Worm (Caenorhabditis elegans) whole organism, L1 larva: Measurements from ENCODE around the gene sel-2.

ENCODE experiments used
- C16A3.4 ChIP-seq: fragments of 150-350 bp; optimal IDR thresholded peaks from 2 replicates; lab custom pipeline; 2014; ENCODE audit warnings: missing biosample characterization, missing genetic modification characterization
- F16B12.6 ChIP-seq: fragments of 150-350 bp; optimal IDR thresholded peaks from 2 replicates; lab custom pipeline; 2014; ENCODE audit warnings: missing biosample characterization, missing genetic modification characterization
- Y116A8C.19 ChIP-seq: sonication (generic microtip); optimal IDR thresholded peaks from 2 replicates; lab custom pipeline; 2016; ENCODE audit warnings: missing compliant biosample characterization, missing genetic modification characterization, borderline replicate concordance
- alr-1 ChIP-seq: fragments of 200-800 bp; sonication (Bioruptor generic); optimal IDR thresholded peaks from 2 replicates; lab custom pipeline; 2018; ENCODE audit warnings: borderline replicate concordance, mild to moderate bottlenecking, missing genetic modification characterization, missing compliant biosample characterization
- ama-1 ChIP-seq: fragments of 150-350 bp; optimal IDR thresholded peaks from 2 replicates; lab custom pipeline; 2014
- blmp-1 ChIP-seq: fragments of 150-350 bp; optimal IDR thresholded peaks from 2 replicates; lab custom pipeline; 2014; ENCODE audit warnings: missing biosample characterization, missing genetic modification characterization
- ceh-63 ChIP-seq: fragments of 200-800 bp; sonication (Bioruptor generic); optimal IDR thresholded peaks from 2 replicates; lab custom pipeline; 2018; ENCODE audit warnings: mild to moderate bottlenecking, missing genetic modification characterization, missing compliant biosample characterization
- ceh-82 ChIP-seq, 3 experiments: fragments of 150-350 bp in 1 of 3; sonication (generic microtip) in 2 of 3; optimal IDR thresholded peaks; 2 replicates each; lab custom pipeline; 2014 to 2017; ENCODE audit warnings: missing biosample characterization in 3 of 3, missing genetic modification characterization in 3 of 3
- ceh-88 ChIP-seq: fragments of 200-800 bp; sonication (Bioruptor generic); IDR thresholded peaks from 2 replicates; pipeline ENCODE4 v1.3.6; 2022; ENCODE audit warnings: missing genetic modification characterization, missing compliant biosample characterization
- ces-1 ChIP-seq: fragments of 150-350 bp; optimal IDR thresholded peaks from 2 replicates; lab custom pipeline; 2014; ENCODE audit warnings: missing biosample characterization, missing genetic modification reagents, missing genetic modification characterization
- dpl-1 ChIP-seq, 3 experiments: fragments of 150-350 bp in 2 of 3; sonication (generic microtip) in 1 of 3; optimal IDR thresholded peaks; 2 replicates each; lab custom pipeline; 2014 to 2017; ENCODE audit warnings: missing biosample characterization in 3 of 3, missing genetic modification characterization in 3 of 3, missing genetic modification reagents in 3 of 3
- dsc-1 ChIP-seq: sonication (generic microtip); optimal IDR thresholded peaks from 2 replicates; lab custom pipeline; 2016; ENCODE audit warnings: mild to moderate bottlenecking, missing genetic modification characterization, missing compliant biosample characterization
- efl-1 ChIP-seq, 4 experiments: fragments of 150-350 bp; optimal IDR thresholded peaks in 3 of 4; peaks in 1 of 4; 1 replicate in 1 of 4; 2 replicates in 3 of 4; lab custom pipeline; 2014; ENCODE audit warnings: missing biosample characterization in 2 of 4, missing genetic modification characterization in 2 of 4, missing genetic modification reagents in 2 of 4
- efl-3 ChIP-seq: fragments of 200-800 bp; sonication (Bioruptor generic); optimal IDR thresholded peaks from 2 replicates; lab custom pipeline; 2018; ENCODE audit warnings: mild to moderate bottlenecking, missing genetic modification characterization, missing compliant biosample characterization
- egl-13 ChIP-seq: sonication (generic microtip); optimal IDR thresholded peaks from 2 replicates; lab custom pipeline; 2016; ENCODE audit warnings: missing genotype, missing genetic modification reagents, missing genetic modification characterization, missing compliant biosample characterization
- elt-3 ChIP-seq, 6 experiments: fragments of 150-350 bp in 1 of 6; sonication (generic microtip); optimal IDR thresholded peaks; 2 replicates each; lab custom pipeline; 2017 to 2018; ENCODE audit warnings: missing biosample characterization in 6 of 6, missing genetic modification characterization in 6 of 6, inconsistent platforms in 1 of 6
- ets-5 ChIP-seq: fragments of 200-800 bp; sonication (Bioruptor generic); IDR thresholded peaks from 2 replicates; pipeline ENCODE4 v1.3.6; 2022; ENCODE audit warnings: missing genetic modification characterization, missing compliant biosample characterization
- fkh-10 ChIP-seq: sonication (generic microtip); optimal IDR thresholded peaks from 2 replicates; lab custom pipeline; 2017; ENCODE audit warnings: missing biosample characterization, missing genetic modification reagents, missing genetic modification characterization
- fkh-4 ChIP-seq: sonication (generic microtip); optimal IDR thresholded peaks from 2 replicates; lab custom pipeline; 2016; ENCODE audit warnings: missing compliant biosample characterization, missing genetic modification characterization, borderline replicate concordance
- fos-1 ChIP-seq: fragments of 150-350 bp; optimal IDR thresholded peaks from 2 replicates; lab custom pipeline; 2014; ENCODE audit warnings: missing biosample characterization, missing genetic modification characterization
- hlh-17 ChIP-seq: fragments of 200-800 bp; sonication (Bioruptor generic); optimal IDR thresholded peaks from 2 replicates; lab custom pipeline; 2018; ENCODE audit warnings: missing genetic modification characterization, mild to moderate bottlenecking, missing compliant biosample characterization, moderate library complexity, borderline replicate concordance
- irx-1 ChIP-seq: sonication (generic microtip); optimal IDR thresholded peaks from 2 replicates; lab custom pipeline; 2016; ENCODE audit warnings: missing genetic modification characterization, missing compliant biosample characterization
- lin-14 ChIP-seq: fragments of 200-800 bp; sonication (Bioruptor generic); optimal IDR thresholded peaks from 2 replicates; lab custom pipeline; 2018; ENCODE audit warnings: mild to moderate bottlenecking, missing genetic modification characterization, moderate library complexity, missing compliant biosample characterization
- lin-15B ChIP-seq: fragments of 150-350 bp; sonication (generic microtip); optimal IDR thresholded peaks from 3 replicates; lab custom pipeline; 2014; ENCODE audit warnings: missing biosample characterization, missing genetic modification characterization
- lin-35 ChIP-seq, 2 experiments: fragments of 150-350 bp; optimal IDR thresholded peaks; 2 replicates each; lab custom pipeline; 2014; ENCODE audit warnings: missing biosample characterization in 2 of 2, missing genetic modification characterization in 2 of 2, missing genetic modification reagents in 2 of 2
- lir-3 ChIP-seq: sonication (generic microtip); optimal IDR thresholded peaks from 2 replicates; lab custom pipeline; 2016; ENCODE audit warnings: mild to moderate bottlenecking, missing genetic modification characterization, moderate library complexity, missing compliant biosample characterization; ENCODE audit not compliant: poor library complexity
- lsy-2 ChIP-seq, 2 experiments: fragments of 150-350 bp; optimal IDR thresholded peaks; 2 replicates each; lab custom pipeline; 2014; ENCODE audit warnings: missing biosample characterization in 2 of 2, missing genetic modification characterization in 2 of 2
- mef-2 ChIP-seq: fragments of 150-350 bp; optimal IDR thresholded peaks from 2 replicates; lab custom pipeline; 2014; ENCODE audit warnings: missing biosample characterization, missing genetic modification characterization
- mep-1 ChIP-seq: fragments of 150-350 bp; optimal IDR thresholded peaks from 2 replicates; lab custom pipeline; 2014; ENCODE audit warnings: missing biosample characterization, missing genetic modification characterization
- nhr-11 ChIP-seq: fragments of 150-350 bp; optimal IDR thresholded peaks from 2 replicates; lab custom pipeline; 2014; ENCODE audit warnings: missing biosample characterization, missing genetic modification characterization
- nhr-19 ChIP-seq: fragments of 200-800 bp; sonication (Bioruptor generic); conservative IDR thresholded peaks from 2 replicates; pipeline ENCODE4 v1.3.6; 2022; ENCODE audit warnings: missing genetic modification characterization, missing compliant biosample characterization
- nhr-20 ChIP-seq: sonication (generic microtip); optimal IDR thresholded peaks from 2 replicates; lab custom pipeline; 2016; ENCODE audit warnings: mild to moderate bottlenecking, missing genetic modification characterization, missing compliant biosample characterization
- nhr-47 ChIP-seq: sonication (generic microtip); optimal IDR thresholded peaks from 2 replicates; lab custom pipeline; 2016; ENCODE audit warnings: mild to moderate bottlenecking, missing genetic modification characterization, moderate library complexity, missing compliant biosample characterization
- nhr-71 ChIP-seq: sonication (generic microtip); optimal IDR thresholded peaks from 2 replicates; lab custom pipeline; 2016; ENCODE audit warnings: mild to moderate bottlenecking, missing genetic modification characterization, moderate library complexity, missing compliant biosample characterization
- nhr-76 ChIP-seq: sonication (generic microtip); optimal IDR thresholded peaks from 2 replicates; lab custom pipeline; 2017; ENCODE audit warnings: missing biosample characterization, missing genetic modification characterization
- rnt-1 ChIP-seq: sonication (generic microtip); optimal IDR thresholded peaks from 2 replicates; lab custom pipeline; 2016; ENCODE audit warnings: mild to moderate bottlenecking, missing genetic modification characterization, moderate library complexity, missing compliant biosample characterization
- skn-1 ChIP-seq: fragments of 150-350 bp; optimal IDR thresholded peaks from 2 replicates; lab custom pipeline; 2014; ENCODE audit warnings: missing biosample characterization, missing genetic modification characterization
- snu-23 ChIP-seq: sonication (generic microtip); optimal IDR thresholded peaks from 2 replicates; lab custom pipeline; 2016; ENCODE audit warnings: missing genetic modification characterization, missing compliant biosample characterization
- sox-4 ChIP-seq: sonication (generic microtip); optimal IDR thresholded peaks from 2 replicates; lab custom pipeline; 2016; ENCODE audit warnings: missing genetic modification characterization, missing compliant biosample characterization
- sptf-1 ChIP-seq: fragments of 150-350 bp; optimal IDR thresholded peaks from 2 replicates; lab custom pipeline; 2014; ENCODE audit warnings: missing biosample characterization, missing genetic modification characterization
- tbx-2 ChIP-seq: sonication (generic microtip); optimal IDR thresholded peaks from 2 replicates; lab custom pipeline; 2016; ENCODE audit warnings: missing genetic modification characterization, missing compliant biosample characterization
- unc-62 ChIP-seq: fragments of 150-350 bp; optimal IDR thresholded peaks from 2 replicates; lab custom pipeline; 2014; ENCODE audit warnings: missing biosample characterization, missing genetic modification reagents, missing genetic modification characterization
- xbp-1 ChIP-seq: sonication (generic microtip); optimal IDR thresholded peaks from 2 replicates; lab custom pipeline; 2016; ENCODE audit warnings: missing genetic modification characterization, missing compliant biosample characterization
- zip-4 ChIP-seq: fragments of 200-800 bp; sonication (Bioruptor generic); optimal IDR thresholded peaks from 2 replicates; lab custom pipeline; 2018; ENCODE audit warnings: mild to moderate bottlenecking, missing genetic modification characterization, moderate library complexity, missing compliant biosample characterization
- ztf-4 ChIP-seq: fragments of 150-350 bp; optimal IDR thresholded peaks from 2 replicates; lab custom pipeline; 2014; ENCODE audit warnings: missing biosample characterization, missing genetic modification characterization

Gene sel-2

DNA sequence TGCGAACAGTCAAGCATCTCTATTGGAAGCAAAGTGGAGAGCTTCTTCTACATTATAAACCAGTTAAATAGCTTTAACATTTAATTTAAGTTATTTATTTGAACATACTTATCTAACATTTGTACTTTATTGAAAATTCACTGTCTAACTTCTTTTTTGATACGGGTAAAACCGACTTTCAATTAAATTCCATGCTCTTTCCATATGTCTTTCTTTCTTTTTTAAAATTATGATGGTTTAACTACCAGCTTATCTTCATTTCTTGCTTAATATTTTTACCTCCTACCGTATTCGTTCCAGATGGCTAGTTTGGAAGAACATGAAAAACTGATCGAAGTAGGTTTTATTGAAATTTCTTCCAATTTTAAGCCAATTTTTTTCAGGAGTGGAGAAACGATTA is 30.7 kb downstream of the sel-2 start, which contains the start of gene F35G12.12:
TSS of gene F35G12.12 (plus strand) at position 301 of the 400 bp plus-strand sequence.
- TF ChIP-seq alr-1 (tag; lab: Kevin White, UChicago) (no peak), ets-5 (GFP tag; lab: Robert Waterston, UW) (no peak), ceh-88 (no peak), egl-13 (tag; lab: Kevin White, UChicago) (no peak), mef-2 (tag; lab: Kevin White, UChicago) (no peak), lin-14 (GFP tag; lab: Kevin White, UChicago) (no peak), nhr-11 (tag; lab: Kevin White, UChicago) (no peak), nhr-20 (tag; lab: Kevin White, UChicago) (no peak), nhr-19 (no peak), ztf-4 (tag; lab: Kevin White, UChicago) (no peak), lin-35 (GFP tag; optimal IDR thresholded peaks at IDR 0.05; lab: Kevin White, UChicago) (no peak), Y116A8C.19 (tag; lab: Kevin White, UChicago) (no peak), fos-1 (tag; lab: Kevin White, UChicago) (no peak), efl-1 (optimal IDR thresholded peaks at IDR 0.05; lab: Kevin White, UChicago) (no peak), efl-1 (GFP tag; optimal IDR thresholded peaks at IDR 0.05 in 1 of 2; lab: Kevin White, UChicago) (no peak)

DNA sequence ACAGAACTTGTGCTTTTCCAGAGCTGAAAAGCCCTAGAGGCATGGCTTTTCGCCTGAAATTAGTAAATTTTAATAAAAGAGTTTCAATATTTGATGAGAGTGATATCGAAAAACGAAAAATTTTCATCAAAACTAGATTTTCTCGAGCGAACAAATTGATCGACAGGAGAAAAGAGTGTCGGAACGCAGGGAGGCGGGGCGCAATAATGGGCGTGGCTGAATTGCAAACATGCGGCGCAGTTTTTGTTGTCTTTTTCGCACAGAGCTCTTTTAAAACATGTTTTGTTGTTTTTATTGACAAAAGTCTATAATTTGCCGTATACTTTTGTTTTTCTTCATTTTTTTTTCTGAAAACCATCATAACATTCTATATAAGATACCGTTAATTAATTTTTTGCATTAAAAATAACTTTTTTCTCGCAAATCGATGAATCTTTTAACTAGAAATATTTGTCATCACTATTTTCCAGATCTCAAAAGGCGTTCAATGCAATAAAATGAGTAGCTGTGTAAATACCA is 33.7 kb downstream of the sel-2 start, which contains the start of the genes sel-5 and wdr-48:
TSS of gene sel-5 (minus strand) at position 53 of the 519 bp plus-strand sequence.
TSS of gene wdr-48 (plus strand) at position 469 of the 519 bp plus-strand sequence.
- TF ChIP-seq nhr-47 (tag; lab: Kevin White, UChicago) = peak; percentile 39
- TF ChIP-seq fkh-10 = no peak
- peak; percentile 53 to 59 for TF ChIP-seq lsy-2 (tag; optimal IDR thresholded peaks at IDR 0.05; lab: Kevin White, UChicago)
- TF ChIP-seq xbp-1 (tag; lab: Kevin White, UChicago) = peak; percentile 20
- peak; percentile 19 to 40 for TF ChIP-seq efl-1 (optimal IDR thresholded peaks at IDR 0.05; lab: Kevin White, UChicago)
- peak; percentile 60 to 95 for TF ChIP-seq efl-1 (GFP tag; optimal IDR thresholded peaks at IDR 0.05 in 1 of 2; lab: Kevin White, UChicago)
- TF ChIP-seq nhr-20 (tag; lab: Kevin White, UChicago) = peak; percentile 36
- TF ChIP-seq sptf-1 (tag; lab: Kevin White, UChicago) = no peak
- peak; percentile 35 for TF ChIP-seq snu-23 (GFP tag; lab: Kevin White, UChicago)
- TF ChIP-seq lin-35 (GFP tag; optimal IDR thresholded peaks at IDR 0.05; lab: Kevin White, UChicago) = peak; percentile 25 to 53
- TF ChIP-seq dpl-1 (GFP tag; optimal IDR thresholded peaks at IDR 0.05; lab: Kevin White, UChicago) = peak; percentile 39 to 62 (median 43)
- TF ChIP-seq skn-1 (tag; lab: Kevin White, UChicago) = peak; percentile 55
- TF ChIP-seq dsc-1 = no peak
- TF ChIP-seq elt-3 (tag; optimal IDR thresholded peaks at IDR 0.05; lab: Kevin White, UChicago) = peak in 1 of 6 experiments; percentile 23
- peak; percentile 39 for TF ChIP-seq rnt-1 (tag; lab: Kevin White, UChicago)
- no peak for TF ChIP-seq nhr-76 (tag; lab: Kevin White, UChicago)
- peak; percentile 33 for TF ChIP-seq nhr-71 (tag; lab: Kevin White, UChicago)
- TF ChIP-seq mep-1 (tag; lab: Kevin White, UChicago) = peak; percentile 37
- peak; percentile 60 for TF ChIP-seq blmp-1
- TF ChIP-seq C16A3.4 (tag; lab: Kevin White, UChicago) = peak; percentile 12
- peak; percentile 42 for TF ChIP-seq F16B12.6 (tag; lab: Kevin White, UChicago)
- no peak for TF ChIP-seq hlh-17 (GFP tag; lab: Kevin White, UChicago)
- peak in 1 of 3 experiments; percentile 18 for TF ChIP-seq ceh-82 (tag; optimal IDR thresholded peaks at IDR 0.05; lab: Kevin White, UChicago)

DNA sequence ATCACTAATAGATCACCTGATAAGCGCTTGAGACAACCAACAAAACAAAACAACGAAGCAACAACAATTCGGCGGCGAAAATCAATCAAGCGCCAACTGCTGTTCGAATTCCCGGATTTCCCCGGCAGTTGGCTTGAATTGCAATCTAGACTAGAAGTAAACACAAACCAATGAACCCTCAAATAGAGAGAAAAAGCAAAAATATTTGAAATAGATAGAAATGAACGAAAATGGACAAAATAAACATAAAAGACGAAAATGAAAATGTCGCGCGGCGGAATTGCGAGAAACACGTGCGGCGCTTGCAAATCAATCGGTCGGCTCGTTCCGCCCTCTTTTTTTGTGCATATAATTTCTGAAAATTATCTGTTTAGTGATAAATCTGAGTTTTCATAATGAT is 43.7 kb downstream of the sel-2 start, which contains the start of gene idhg-1:
TSS of gene idhg-1 (plus strand) at position 343 of the 400 bp plus-strand sequence.
- TF ChIP-seq ces-1 (GFP tag; lab: Kevin White, UChicago) = no peak
- TF ChIP-seq zip-4 (GFP tag; lab: Kevin White, UChicago) = no peak
- peak; percentile 4 for TF ChIP-seq lin-15B (tag; lab: Kevin White, UChicago)
- TF ChIP-seq blmp-1 = peak; percentile 33
- peak; percentile 52 for TF ChIP-seq tbx-2 (tag; lab: Kevin White, UChicago)
- peak; percentile 34 for TF ChIP-seq irx-1 (tag; lab: Kevin White, UChicago)
- TF ChIP-seq ama-1 (lab: Kevin White, UChicago) = no peak
- TF ChIP-seq lir-3 (tag; lab: Kevin White, UChicago) = peak; percentile 63
- peak in 1 of 6 experiments; percentile 23 for TF ChIP-seq elt-3 (tag; optimal IDR thresholded peaks at IDR 0.05; lab: Kevin White, UChicago)
- peak; percentile 24 for TF ChIP-seq sox-4 (tag; lab: Kevin White, UChicago)
- peak; percentile 60 for TF ChIP-seq rnt-1 (tag; lab: Kevin White, UChicago)
- peak; percentile 88 for TF ChIP-seq nhr-19
- TF ChIP-seq hlh-17 (GFP tag; lab: Kevin White, UChicago) = no peak
- no peak for TF ChIP-seq efl-3 (GFP tag; lab: Kevin White, UChicago)
- peak; percentile 72 for TF ChIP-seq nhr-20 (tag; lab: Kevin White, UChicago)
- peak; percentile 59 for TF ChIP-seq mep-1 (tag; lab: Kevin White, UChicago)
- TF ChIP-seq ceh-88 = peak; percentile 26; the same call in 1 of the 2 replicates
- TF ChIP-seq nhr-47 (tag; lab: Kevin White, UChicago) = peak; percentile 76
- TF ChIP-seq fkh-4 (tag; lab: Kevin White, UChicago) = no peak
- TF ChIP-seq ceh-63 (GFP tag; lab: Kevin White, UChicago) = no peak
- TF ChIP-seq unc-62 (GFP tag; lab: Kevin White, UChicago) = no peak
